Worm (Caenorhabditis elegans) whole organism, L2 larva: ENCODE data around the gene his-2.

ENCODE experiments used
- nhr-23 ChIP-seq: fragments of 150-350 bp; optimal IDR thresholded peaks from 2 replicates; lab custom pipeline; 2014; ENCODE audit warnings: missing biosample characterization, missing genetic modification reagents, missing genetic modification characterization
- unc-55 ChIP-seq: fragments of 150-350 bp; sonication (generic microtip); optimal IDR thresholded peaks from 3 replicates; lab custom pipeline; 2014; ENCODE audit warnings: missing biosample characterization, missing genetic modification reagents, missing genetic modification characterization

ce11 chrV:16055031-16055430 lies 12.9 kb upstream of the his-2 start, which contains the start of gene F14H3.4:
- TF ChIP-seq unc-55 (GFP tag; lab: Kevin White, UChicago) (no peak), nhr-23 (tag; lab: Kevin White, UChicago) (no peak)
